Fruit fly (Drosophila melanogaster) whole organism, embryonic: Measurements from ENCODE around the gene CG5697.

ENCODE experiments used
- CG12155 ChIP-seq: fragments of 200-800 bp; sonication (Bioruptor generic); optimal IDR thresholded peaks from 3 replicates; lab custom pipeline; 2016; ENCODE audit warnings: missing biosample characterization, missing genetic modification characterization
- CG12659 ChIP-seq: fragments of 200-800 bp; sonication (Bioruptor generic); optimal IDR thresholded peaks from 3 replicates; lab custom pipeline; 2017; ENCODE audit warnings: mild to moderate bottlenecking, missing biosample characterization, missing genetic modification reagents, missing genetic modification characterization
- CG12769 ChIP-seq: fragments of 200-800 bp; sonication (Bioruptor generic); optimal IDR thresholded peaks from 2 replicates; lab custom pipeline; 2019; ENCODE audit warnings: missing biosample characterization, mild to moderate bottlenecking, missing genetic modification characterization, moderate library complexity
- CG13624 ChIP-seq: fragments of 200-800 bp; sonication (Bioruptor generic); optimal IDR thresholded peaks from 2 replicates; lab custom pipeline; 2016; ENCODE audit warnings: missing biosample characterization, missing genetic modification characterization
- CG13775 ChIP-seq: fragments of 200-800 bp; sonication (Bioruptor generic); optimal IDR thresholded peaks from 3 replicates; lab custom pipeline; 2017; ENCODE audit warnings: missing biosample characterization, mild to moderate bottlenecking, missing genetic modification characterization
- CG14050 ChIP-seq: fragments of 200-800 bp; sonication (Bioruptor generic); IDR thresholded peaks from 3 replicates; pipeline ENCODE4 v1.3.6; 2022; ENCODE audit warnings: missing biosample characterization, missing genetic modification characterization
- CG17568 ChIP-seq: fragments of 200-800 bp; sonication (Bioruptor generic); optimal IDR thresholded peaks from 2 replicates; lab custom pipeline; 2018; ENCODE audit warnings: missing biosample characterization, mild to moderate bottlenecking, missing genetic modification characterization, moderate library complexity
- CG17612 ChIP-seq: fragments of 200-800 bp; sonication (Bioruptor generic); IDR thresholded peaks from 2 replicates; pipeline ENCODE4 v1.3.6; 2022; ENCODE audit warnings: missing biosample characterization, missing genetic modification characterization
- CG18262 ChIP-seq: fragments of 200-800 bp; optimal IDR thresholded peaks from 3 replicates; lab custom pipeline; 2019; ENCODE audit warnings: missing biosample characterization, mild to moderate bottlenecking, missing genetic modification characterization, moderate library complexity
- CG2199 ChIP-seq: fragments of 200-800 bp; sonication (Bioruptor generic); IDR thresholded peaks from 3 replicates; pipeline ENCODE4 v1.3.6; 2022; ENCODE audit warnings: missing biosample characterization, missing genetic modification characterization
- CG31365 ChIP-seq: fragments of 200-800 bp; sonication (Bioruptor generic); optimal IDR thresholded peaks from 2 replicates; lab custom pipeline; 2018; ENCODE audit warnings: missing biosample characterization, mild to moderate bottlenecking, missing genetic modification characterization
- CG31441 ChIP-seq: fragments of 200-800 bp; sonication (Bioruptor generic); IDR thresholded peaks from 2 replicates; pipeline ENCODE4 v1.3.6; 2022; ENCODE audit warnings: missing biosample characterization, missing genetic modification characterization
- CG3281 ChIP-seq: fragments of 200-800 bp; sonication (Bioruptor generic); optimal IDR thresholded peaks from 3 replicates; lab custom pipeline; 2017; ENCODE audit warnings: missing biosample characterization, mild to moderate bottlenecking, missing genetic modification characterization
- CG3847 ChIP-seq: fragments of 200-800 bp; sonication (Bioruptor generic); IDR thresholded peaks from 2 replicates; pipeline ENCODE4 v1.3.6; 2022; ENCODE audit warnings: missing biosample characterization, missing genetic modification characterization
- CG4282 ChIP-seq: fragments of 200-800 bp; sonication (Bioruptor generic); optimal IDR thresholded peaks from 2 replicates; lab custom pipeline; 2016; ENCODE audit warnings: missing biosample characterization, missing genetic modification characterization
- CG4360 ChIP-seq: fragments of 200-800 bp; sonication (Bioruptor generic); IDR thresholded peaks from 2 replicates; pipeline ENCODE4 v1.3.6; 2022; ENCODE audit warnings: missing biosample characterization, missing genetic modification characterization
- CG6854 ChIP-seq: fragments of 200-800 bp; sonication (Bioruptor generic); optimal IDR thresholded peaks from 3 replicates; lab custom pipeline; 2017; ENCODE audit warnings: missing biosample characterization, mild to moderate bottlenecking, missing genetic modification characterization
- CG8359 ChIP-seq: fragments of 200-800 bp; sonication (Bioruptor generic); optimal IDR thresholded peaks from 2 replicates; lab custom pipeline; 2017; ENCODE audit warnings: missing biosample characterization, mild to moderate bottlenecking, missing genetic modification characterization, borderline replicate concordance
- CG9437 ChIP-seq: fragments of 200-800 bp; sonication (Bioruptor generic); optimal IDR thresholded peaks from 2 replicates; lab custom pipeline; 2018; ENCODE audit warnings: missing biosample characterization, mild to moderate bottlenecking, missing genetic modification characterization
- CG9932 ChIP-seq: fragments of 200-800 bp; sonication (Bioruptor generic); IDR thresholded peaks from 2 replicates; pipeline ENCODE4 v1.3.6; 2022; ENCODE audit warnings: missing biosample characterization, missing genetic modification characterization
- Deaf1 ChIP-seq: fragments of 200-800 bp; optimal IDR thresholded peaks from 3 replicates; lab custom pipeline; 2019; ENCODE audit warnings: missing biosample characterization, mild to moderate bottlenecking, missing genetic modification characterization, moderate library complexity
- H15 ChIP-seq: fragments of 200-800 bp; sonication (Bioruptor generic); IDR thresholded peaks from 3 replicates; pipeline ENCODE4 v1.3.6; 2022; ENCODE audit warnings: missing biosample characterization, missing genetic modification characterization
- HLH54F ChIP-seq: fragments of 200-800 bp; sonication (Bioruptor generic); optimal IDR thresholded peaks from 3 replicates; lab custom pipeline; 2016; ENCODE audit warnings: missing biosample characterization, missing genetic modification characterization
- Hmr ChIP-seq: fragments of 200-800 bp; sonication (Bioruptor generic); optimal IDR thresholded peaks from 3 replicates; lab custom pipeline; 2017; ENCODE audit warnings: mild to moderate bottlenecking, missing biosample characterization, missing genetic modification reagents, missing genetic modification characterization
- Hr3 ChIP-seq: fragments of 200-800 bp; sonication (Bioruptor generic); optimal IDR thresholded peaks from 3 replicates; lab custom pipeline; 2016; ENCODE audit warnings: missing biosample characterization, missing genetic modification characterization
- Med ChIP-seq: fragments of 200-800 bp; sonication (Bioruptor generic); peaks from one replicate; lab custom pipeline; 2016; ENCODE audit warnings: missing biosample characterization, missing genetic modification characterization, mild to moderate bottlenecking, inconsistent platforms, moderate library complexity
- Myb ChIP-seq: fragments of 200-800 bp; sonication (Bioruptor generic); optimal IDR thresholded peaks from 2 replicates; lab custom pipeline; 2016; ENCODE audit warnings: missing biosample characterization, missing genetic modification characterization
- NC2α ChIP-seq: fragments of 200-800 bp; sonication (Bioruptor generic); optimal IDR thresholded peaks from 2 replicates; lab custom pipeline; 2016; ENCODE audit warnings: missing biosample characterization, missing genetic modification characterization
- NC2β ChIP-seq: fragments of 200-800 bp; sonication (Bioruptor generic); optimal IDR thresholded peaks from 2 replicates; lab custom pipeline; 2016; ENCODE audit warnings: missing biosample characterization, missing genetic modification characterization
- Neu2 ChIP-seq: fragments of 200-800 bp; sonication (Bioruptor generic); optimal IDR thresholded peaks from 3 replicates; lab custom pipeline; 2016; ENCODE audit warnings: missing biosample characterization, missing genetic modification characterization, borderline replicate concordance
- Stat92E ChIP-seq, 3 experiments: fragments of >200 bp in 2 of 3; fragments of 200-800 bp in 1 of 3; sonication (Bioruptor generic) in 1 of 3; optimal IDR thresholded peaks; 2 replicates each; lab custom pipeline; 2017 to 2019; ENCODE audit warnings: missing biosample characterization in 3 of 3, missing genetic modification characterization in 3 of 3, mild to moderate bottlenecking in 1 of 3, moderate library complexity in 1 of 3
- Tbp ChIP-seq: fragments of >200 bp; optimal IDR thresholded peaks from 2 replicates; lab custom pipeline; 2018; ENCODE audit warnings: missing biosample characterization, missing genetic modification characterization
- abd-A ChIP-seq: fragments of 200-800 bp; sonication (Bioruptor generic); optimal IDR thresholded peaks from 3 replicates; lab custom pipeline; 2019; ENCODE audit warnings: missing biosample characterization, mild to moderate bottlenecking, missing genetic modification characterization, moderate library complexity
- bab2 ChIP-seq: fragments of 200-800 bp; sonication (Bioruptor generic); optimal IDR thresholded peaks from 2 replicates; lab custom pipeline; 2016; ENCODE audit warnings: missing biosample characterization, missing genetic modification characterization
- bowl ChIP-seq: fragments of 200-800 bp; sonication (Bioruptor generic); IDR thresholded peaks from 2 replicates; pipeline ENCODE4 v1.3.6; 2022; ENCODE audit warnings: missing biosample characterization, missing genetic modification characterization
- cato ChIP-seq: fragments of 200-800 bp; sonication (Bioruptor generic); optimal IDR thresholded peaks from 2 replicates; lab custom pipeline; 2016; ENCODE audit warnings: missing biosample characterization, missing genetic modification characterization, borderline replicate concordance
- chm ChIP-seq: fragments of 200-800 bp; sonication (Bioruptor generic); IDR thresholded peaks from 2 replicates; pipeline ENCODE4 v1.3.6; 2022; ENCODE audit warnings: missing biosample characterization, missing genetic modification characterization
- ci ChIP-seq: fragments of 200-800 bp; sonication (Bioruptor generic); IDR thresholded peaks from 3 replicates; pipeline ENCODE4 v1.3.6; 2022; ENCODE audit warnings: missing biosample characterization, missing genetic modification characterization
- crc ChIP-seq: fragments of 200-800 bp; sonication (Bioruptor generic); optimal IDR thresholded peaks from 2 replicates; lab custom pipeline; 2016; ENCODE audit warnings: missing biosample characterization, missing genetic modification characterization
- danr ChIP-seq: fragments of 200-800 bp; sonication (Bioruptor generic); IDR thresholded peaks from 2 replicates; pipeline ENCODE4 v1.3.6; 2022; ENCODE audit warnings: missing biosample characterization, missing genetic modification characterization
- dysf ChIP-seq: fragments of 200-800 bp; sonication (Bioruptor generic); IDR thresholded peaks from 3 replicates; pipeline ENCODE4 v1.3.6; 2022; ENCODE audit warnings: missing biosample characterization, missing genetic modification characterization
- eyg ChIP-seq: fragments of 200-800 bp; sonication (Bioruptor generic); optimal IDR thresholded peaks from 3 replicates; lab custom pipeline; 2016; ENCODE audit warnings: missing biosample characterization, missing genetic modification characterization
- fd64A ChIP-seq: fragments of 200-800 bp; sonication (Bioruptor generic); optimal IDR thresholded peaks from 3 replicates; lab custom pipeline; 2018; ENCODE audit warnings: missing biosample characterization, mild to moderate bottlenecking, missing genetic modification characterization
- ftz-f1 ChIP-seq: fragments of 200-800 bp; sonication (Bioruptor generic); optimal IDR thresholded peaks from 2 replicates; lab custom pipeline; 2016; ENCODE audit warnings: missing biosample characterization, missing genetic modification characterization
- gfzf ChIP-seq: fragments of 200-800 bp; sonication (Bioruptor generic); optimal IDR thresholded peaks from 2 replicates; lab custom pipeline; 2016; ENCODE audit warnings: missing biosample characterization, mild to moderate bottlenecking, missing genetic modification characterization, moderate library complexity
- gt ChIP-seq: fragments of 200-800 bp; sonication (Bioruptor generic); IDR thresholded peaks from 2 replicates; pipeline ENCODE4 v1.3.6; 2022; ENCODE audit warnings: missing biosample characterization, missing genetic modification characterization
- jing ChIP-seq: fragments of 200-800 bp; sonication (Bioruptor generic); optimal IDR thresholded peaks from 2 replicates; lab custom pipeline; 2018; ENCODE audit warnings: missing biosample characterization, mild to moderate bottlenecking, missing genetic modification characterization
- jumu ChIP-seq: fragments of 200-800 bp; sonication (Bioruptor generic); optimal IDR thresholded peaks from 3 replicates; lab custom pipeline; 2016; ENCODE audit warnings: missing biosample characterization, missing genetic modification characterization
- nmo ChIP-seq: fragments of 200-800 bp; sonication (Bioruptor generic); optimal IDR thresholded peaks from 2 replicates; lab custom pipeline; 2018; ENCODE audit warnings: missing biosample characterization, mild to moderate bottlenecking, missing genetic modification characterization, moderate library complexity
- pros ChIP-seq: fragments of 200-800 bp; sonication (Bioruptor generic); optimal IDR thresholded peaks from 3 replicates; lab custom pipeline; 2019; ENCODE audit warnings: missing biosample characterization, mild to moderate bottlenecking, missing genetic modification characterization, moderate library complexity
- pum ChIP-seq: fragments of 200-800 bp; sonication (Bioruptor generic); optimal IDR thresholded peaks from 2 replicates; lab custom pipeline; 2016; ENCODE audit warnings: missing biosample characterization, missing genetic modification characterization
- repo ChIP-seq: fragments of 200-800 bp; sonication (Bioruptor generic); optimal IDR thresholded peaks from 2 replicates; lab custom pipeline; 2016; ENCODE audit warnings: missing biosample characterization, missing genetic modification characterization
- shn ChIP-seq: fragments of 200-800 bp; sonication (Bioruptor generic); optimal IDR thresholded peaks from 3 replicates; lab custom pipeline; 2016; ENCODE audit warnings: missing biosample characterization, missing genetic modification characterization

The CG5697 gene

dm6 chr3R:20976649-20977048 lies 39.1 kb upstream of the CG5697 start (continued):
- TF ChIP-seq jing (GFP tag; lab: Kevin White, UChicago) (no peak), CG13775 (GFP tag; lab: Kevin White, UChicago) (no peak), NC2β (GFP tag; lab: Kevin White, UChicago) (no peak), CG4282 (GFP tag; lab: Kevin White, UChicago) (no peak), CG13624 (GFP tag; lab: Kevin White, UChicago) (no peak), Neu2 (no peak), danr (no peak; the same call in 1 of the 2 replicates), crc (GFP tag; lab: Kevin White, UChicago) (no peak), repo (GFP tag; lab: Kevin White, UChicago) (no peak), Hr3 (no peak), dysf (no peak), eyg (GFP tag; lab: Kevin White, UChicago) (no peak), chm (GFP tag; lab: Robert Waterston, UW) (no peak), Stat92E (GFP tag; optimal IDR thresholded peaks at IDR 0.05; lab: Kevin White, UChicago) (no peak), CG9932 (no peak), Deaf1 (tag; lab: Kevin White, UChicago) (peak; percentile 78), gt (GFP tag; lab: Robert Waterston, UW) (no peak), cato (no peak), CG6854 (GFP tag; lab: Kevin White, UChicago) (no peak), Myb (GFP tag; lab: Kevin White, UChicago) (no peak), shn (no peak), gfzf (GFP tag; lab: Kevin White, UChicago) (no peak), CG8359 (no peak)

dm6 chr3R:20977846-20978295 lies 37.9 kb upstream of the CG5697 start, which contains the start of gene Calx:
Gene Calx, plus strand, starts transcription at chr3R:20978183.
- TF ChIP-seq CG12659 (GFP tag; lab: Kevin White, UChicago) (no peak), CG2199 (GFP tag; lab: Robert Waterston, UW) (no peak), nmo (GFP tag; lab: Kevin White, UChicago) (no peak), CG31441 (GFP tag; lab: Robert Waterston, UW) (no peak), CG8359 (no peak), Tbp (GFP tag; lab: Kevin White, UChicago) (no peak), CG17568 (GFP tag; lab: Kevin White, UChicago) (no peak), CG4360 (GFP tag; lab: Robert Waterston, UW) (peak; percentile 71; the same call in 1 of the 2 replicates), CG12155 (GFP tag; lab: Kevin White, UChicago) (peak; percentile 6), ftz-f1 (GFP tag; lab: Kevin White, UChicago) (no peak), CG14050 (GFP tag; lab: Robert Waterston, UW) (no peak), CG31365 (tag; lab: Kevin White, UChicago) (no peak), pum (GFP tag; lab: Kevin White, UChicago) (no peak), abd-A (peak; percentile 78), HLH54F (no peak), H15 (no peak), ci (GFP tag; lab: Robert Waterston, UW) (peak; percentile 14; the same call in 1 of the 3 replicates), bowl (GFP tag; lab: Robert Waterston, UW) (no peak), jumu (GFP tag; lab: Kevin White, UChicago) (no peak), CG9437 (no peak), CG3281 (GFP tag; lab: Kevin White, UChicago) (no peak), CG18262 (tag; lab: Kevin White, UChicago) (no peak), CG12769 (tag; lab: Kevin White, UChicago) (no peak), fd64A (GFP tag; lab: Kevin White, UChicago) (no peak), bab2 (GFP tag; lab: Kevin White, UChicago) (no peak), pros (peak; percentile 60), CG3847 (GFP tag; lab: Robert Waterston, UW) (no peak), NC2α (no peak), Med (GFP tag; lab: Kevin White, UChicago) (peak; percentile 70), Hmr (GFP tag; lab: Kevin White, UChicago) (peak; percentile 22), CG17612 (GFP tag; lab: Robert Waterston, UW) (no peak)
